Fruit fly (Drosophila melanogaster): ENCODE measurements around the gene CG12877.

Gene CG12877

DNA sequence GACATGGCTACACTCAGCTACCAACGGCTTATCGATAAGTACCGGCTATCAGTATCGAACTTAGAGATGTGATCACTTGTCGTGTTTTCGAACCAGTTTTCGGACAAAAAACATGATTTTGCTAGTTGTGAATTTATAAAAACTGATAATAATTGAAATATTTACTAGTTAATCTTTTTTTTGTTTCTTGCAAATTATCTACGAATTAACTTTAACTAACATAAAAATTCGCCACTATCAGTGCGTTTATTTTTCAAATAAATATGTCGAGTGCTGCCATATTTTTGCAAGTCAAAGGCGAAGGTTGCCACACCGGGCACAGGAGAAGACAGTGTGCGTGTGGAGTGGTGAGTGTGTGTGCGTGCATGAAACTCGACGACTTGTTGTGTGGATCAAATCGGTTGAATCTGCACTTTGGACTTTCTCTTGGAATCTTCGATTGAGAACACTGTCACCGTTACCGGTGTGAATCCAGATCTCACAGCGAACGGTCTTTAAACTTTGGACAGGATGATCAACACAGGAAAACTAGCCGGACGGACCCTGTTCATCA, 29.6 kb upstream of the CG12877 start, which contains the start of gene Hsdl2 (continued):
- no peak for TF ChIP-seq z (GFP tag; IDR thresholded peaks at IDR 0.05)
- peak; percentile 61 for TF ChIP-seq Hsf (GFP tag; optimal IDR thresholded peaks at IDR 0.05)
- peak; percentile 18 for TF ChIP-seq CG9727 (GFP tag; optimal IDR thresholded peaks at IDR 0.05)
- TF ChIP-seq CG11695 (GFP tag; IDR thresholded peaks at IDR 0.05) = no peak
- peak; percentile 65 for TF ChIP-seq CG32532 (GFP tag; IDR thresholded peaks at IDR 0.05)
- TF ChIP-seq crc (GFP tag; optimal IDR thresholded peaks at IDR 0.05) = no peak
- no peak for TF ChIP-seq CG4707 (GFP tag; optimal IDR thresholded peaks at IDR 0.05)
- TF ChIP-seq amos (GFP tag; IDR thresholded peaks at IDR 0.05; ENCODE audit: partially characterized antibody) = peak; percentile 64
- no peak for TF ChIP-seq abd-A (tag; optimal IDR thresholded peaks at IDR 0.05)
- TF ChIP-seq sr (GFP tag; IDR thresholded peaks at IDR 0.05) = no peak
- TF ChIP-seq CG4617 (GFP tag; optimal IDR thresholded peaks at IDR 0.05; ENCODE audit: borderline replicate concordance) = no peak
- no peak for TF ChIP-seq PHDP (tag; optimal IDR thresholded peaks at IDR 0.05)
- TF ChIP-seq CG11723 (GFP tag; optimal IDR thresholded peaks at IDR 0.05) = no peak
- TF ChIP-seq Pdp1 (GFP tag; optimal IDR thresholded peaks at IDR 0.05) = peak in 1 of 2 experiments; percentile 47
- TF ChIP-seq CG9932 (GFP tag; IDR thresholded peaks at IDR 0.05) = peak; percentile 62
- no peak for TF ChIP-seq CG3281 (GFP tag; optimal IDR thresholded peaks at IDR 0.05)
- TF ChIP-seq wor (GFP tag; IDR thresholded peaks at IDR 0.05) = no peak
- peak in 1 of 2 experiments; percentile 8 for TF ChIP-seq Trl (optimal IDR thresholded peaks at IDR 0.05)
- peak; percentile 3 for TF ChIP-seq Trl (GFP tag; optimal IDR thresholded peaks at IDR 0.05)
- TF ChIP-seq lola (GFP tag; optimal IDR thresholded peaks at IDR 0.05) = no peak
- TF ChIP-seq Dbx (GFP tag; IDR thresholded peaks at IDR 0.05) = peak; percentile 64; the same call in 2 of the 3 replicates
- TF ChIP-seq sima (GFP tag; optimal IDR thresholded peaks at IDR 0.05) = no peak
- TF ChIP-seq CG7556 (GFP tag; optimal IDR thresholded peaks at IDR 0.05) = peak; percentile 4
- TF ChIP-seq CG4328 (GFP tag; optimal IDR thresholded peaks at IDR 0.05) = no peak
- TF ChIP-seq Ada2b (GFP tag; IDR thresholded peaks at IDR 0.05) = peak; percentile 60
- TF ChIP-seq fru (optimal IDR thresholded peaks at IDR 0.05) = no peak
- peak; percentile 45 for TF ChIP-seq Chrac-16 (GFP tag; optimal IDR thresholded peaks at IDR 0.05)
- no peak for TF ChIP-seq CG4360 (GFP tag; IDR thresholded peaks at IDR 0.05)
- TF ChIP-seq NFAT (GFP tag; IDR thresholded peaks at IDR 0.05) = peak; percentile 27; the same call in 1 of the 2 replicates
- TF ChIP-seq eve (GFP tag; optimal IDR thresholded peaks at IDR 0.05) = no peak
- TF ChIP-seq Gug (GFP tag; IDR thresholded peaks at IDR 0.05) = peak; percentile 38; the same call in 3 of the 4 replicates
- no peak for TF ChIP-seq rib (GFP tag; IDR thresholded peaks at IDR 0.05)
- TF ChIP-seq CG17568 (GFP tag; optimal IDR thresholded peaks at IDR 0.05) = no peak
- TF ChIP-seq CG1647 (GFP tag; optimal IDR thresholded peaks at IDR 0.05) = no peak
- TF ChIP-seq CG11247 (GFP tag; IDR thresholded peaks at IDR 0.05) = no peak
- TF ChIP-seq E2f2 (GFP tag; IDR thresholded peaks at IDR 0.05) = peak; percentile 93
- no peak for TF ChIP-seq sisA (GFP tag; IDR thresholded peaks at IDR 0.05)
- no peak for TF ChIP-seq gem (tag; optimal IDR thresholded peaks at IDR 0.05)
- TF ChIP-seq lab (GFP tag; optimal IDR thresholded peaks at IDR 0.05) = no peak
- TF ChIP-seq CG11696 (GFP tag; IDR thresholded peaks at IDR 0.05) = no peak
- TF ChIP-seq CG16815 (GFP tag; optimal IDR thresholded peaks at IDR 0.05) = no peak
- peak; percentile 15 for TF ChIP-seq NfI (GFP tag; optimal IDR thresholded peaks at IDR 0.05)
- TF ChIP-seq MESR4 (GFP tag; optimal IDR thresholded peaks at IDR 0.05) = peak; percentile 59
- peak; percentile 23; the same call in 1 of the 2 replicates for TF ChIP-seq peb (GFP tag; IDR thresholded peaks at IDR 0.05)
- no peak for TF ChIP-seq ci (GFP tag; IDR thresholded peaks at IDR 0.05)
- TF ChIP-seq zfh1 (GFP tag; IDR thresholded peaks at IDR 0.05) = peak; percentile 43; the same call in 1 of the 3 replicates
- TF ChIP-seq CG10959 (GFP tag; IDR thresholded peaks at IDR 0.05) = no peak
- TF ChIP-seq CG15269 (tag; optimal IDR thresholded peaks at IDR 0.05) = no peak
- TF ChIP-seq CG30431 (GFP tag; optimal IDR thresholded peaks at IDR 0.05) = no peak
- no peak for TF ChIP-seq org-1 (GFP tag; optimal IDR thresholded peaks at IDR 0.05)
- no peak for TF ChIP-seq CG18011 (GFP tag; optimal IDR thresholded peaks at IDR 0.05)
- TF ChIP-seq Usf (GFP tag; optimal IDR thresholded peaks at IDR 0.05) = no peak

Data from whole organism, embryonic.